Fruit fly (Drosophila melanogaster) Kc167 (cell line): ENCODE results near the gene Rpp14b.

Source experiments
- Myc ChIP-seq: fragments of >200 bp; optimal IDR thresholded peaks from 2 replicates; lab custom pipeline; 2017; ENCODE audit warnings: missing external identifiers
- h ChIP-seq: fragments of >200 bp; optimal IDR thresholded peaks from 3 replicates; lab custom pipeline; 2018; ENCODE audit warnings: missing external identifiers
- insv ChIP-seq: fragments of >200 bp; optimal IDR thresholded peaks from 3 replicates; lab custom pipeline; 2018; ENCODE audit warnings: missing external identifiers
- psq ChIP-seq: fragments of >200 bp; optimal IDR thresholded peaks from 2 replicates; lab custom pipeline; 2017; ENCODE audit warnings: missing external identifiers
- ttk ChIP-seq: sonication (Bioruptor generic); optimal IDR thresholded peaks from 2 replicates; lab custom pipeline; 2017; ENCODE audit warnings: missing external identifiers

dm6 chr3R:30099341-30099871 lies 43.6 kb downstream of the Rpp14b start:
- TF ChIP-seq insv (lab: Kevin White, UChicago) (no peak), psq (lab: Kevin White, UChicago) (no peak), ttk (lab: Kevin White, UChicago) (no peak), Myc (lab: Kevin White, UChicago) (no peak), h (no peak)
